Fruit fly (Drosophila melanogaster): Measurements from ENCODE around the gene usp.

usp gene

DNA sequence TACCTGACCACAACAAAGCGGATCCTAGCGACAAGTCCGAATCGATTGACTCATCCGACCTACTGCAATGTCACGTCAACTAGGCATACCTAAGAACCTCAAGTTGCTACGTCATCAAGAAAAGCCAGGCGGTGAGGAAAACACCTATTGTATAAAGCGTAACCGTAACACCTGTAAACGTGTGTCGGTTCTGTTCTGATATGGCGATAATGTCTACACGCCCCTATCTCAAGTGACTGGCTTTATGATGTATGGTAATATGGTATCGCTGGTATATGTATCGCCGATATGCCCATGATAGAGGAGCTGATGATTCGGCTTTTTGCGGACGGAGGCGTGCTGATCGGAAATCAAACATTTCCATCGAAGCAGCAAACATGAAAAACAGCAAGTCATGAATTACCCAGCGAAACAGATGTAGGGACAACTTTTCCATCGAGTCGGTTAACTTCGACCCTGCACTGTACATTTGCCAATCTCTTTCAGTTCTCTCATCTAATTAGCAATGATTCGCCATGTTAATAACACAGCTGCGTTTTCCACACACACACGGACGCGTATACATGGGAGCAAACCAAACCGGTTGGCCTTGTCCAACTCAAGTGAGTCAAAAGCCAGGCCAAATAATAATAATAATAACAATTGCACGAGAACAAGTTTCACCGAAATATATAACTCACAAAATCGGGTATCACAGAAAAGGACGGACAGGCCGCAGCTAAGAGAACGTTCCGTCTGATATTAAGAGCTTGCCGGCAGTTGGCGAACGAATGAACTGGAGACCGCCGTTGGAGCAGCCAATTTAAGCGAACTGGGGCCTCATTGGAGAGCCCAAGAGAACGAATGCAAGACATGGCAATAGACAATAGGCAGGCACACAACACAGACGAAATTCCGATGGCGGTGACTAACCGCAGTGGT is 27.9 kb upstream of the usp start:
- peak; percentile 6 for TF ChIP-seq noc (tag; optimal IDR thresholded peaks at IDR 0.05)

- TF ChIP-seq noc (tag; optimal IDR thresholded peaks at IDR 0.05) = no peak
Observed at dm6 chrX:2068292-2068691, 26.2 kb upstream of the usp start, which contains the start of gene CG4194. Gene CG4194 (plus strand): TSS chrX:2068592.

- no peak for TF ChIP-seq noc (tag; optimal IDR thresholded peaks at IDR 0.05)
Observed at dm6 chrX:2066259-2066658, 24.1 kb upstream of the usp start, which contains the start of gene CG14054. Gene CG14054 (minus strand): TSS chrX:2066359.

DNA sequence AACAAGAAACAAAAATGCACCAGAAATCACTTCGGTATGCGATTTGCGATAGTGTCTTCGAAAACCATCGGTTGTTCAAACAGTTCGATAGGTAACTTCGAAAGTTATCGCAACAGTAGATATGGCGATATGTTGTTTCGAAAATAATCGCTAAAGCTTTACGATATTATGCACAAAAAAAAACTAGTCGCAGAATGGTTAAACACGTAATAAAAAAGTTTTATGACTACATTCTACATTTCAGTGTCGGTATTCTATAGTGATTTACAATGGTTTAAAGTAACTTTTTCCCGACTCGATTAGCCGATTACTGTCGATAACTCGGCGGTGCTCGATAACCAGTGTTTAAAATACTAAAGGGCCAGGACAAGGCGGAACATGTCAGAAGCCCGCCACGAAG is 23.0 kb upstream of the usp start, which contains the start of gene CG4281:
Gene CG4281, minus strand, starts transcription at position 70 of the 400 bp plus-strand sequence.
- no peak for TF ChIP-seq noc (tag; optimal IDR thresholded peaks at IDR 0.05)

- no peak for TF ChIP-seq noc (tag; optimal IDR thresholded peaks at IDR 0.05)
Observed at dm6 chrX:2061849-2062248, 19.7 kb upstream of the usp start, which contains the start of gene Sik2. Gene Sik2 (minus strand): TSS chrX:2061915.

dm6 chrX:2061119-2061518 is 19.0 kb upstream of the usp start:
- TF ChIP-seq noc (tag; optimal IDR thresholded peaks at IDR 0.05) = no peak

- peak; percentile 96 for TF ChIP-seq noc (tag; optimal IDR thresholded peaks at IDR 0.05)
Observed at dm6 chrX:2050070-2050899, 8.2 kb upstream of the usp start, which contains the start of gene moody. Gene moody (minus strand): TSS chrX:2050120.

dm6 chrX:2048778-2049686 is 6.9 kb upstream of the usp start:
- peak; percentile 30 for TF ChIP-seq noc (tag; optimal IDR thresholded peaks at IDR 0.05)

dm6 chrX:2043660-2044397 is 1.7 kb upstream of the usp start, which contains the start of gene CG4325:
Gene CG4325 (minus strand): TSS chrX:2043818.
- TF ChIP-seq noc (tag; optimal IDR thresholded peaks at IDR 0.05) = no peak

DNA sequence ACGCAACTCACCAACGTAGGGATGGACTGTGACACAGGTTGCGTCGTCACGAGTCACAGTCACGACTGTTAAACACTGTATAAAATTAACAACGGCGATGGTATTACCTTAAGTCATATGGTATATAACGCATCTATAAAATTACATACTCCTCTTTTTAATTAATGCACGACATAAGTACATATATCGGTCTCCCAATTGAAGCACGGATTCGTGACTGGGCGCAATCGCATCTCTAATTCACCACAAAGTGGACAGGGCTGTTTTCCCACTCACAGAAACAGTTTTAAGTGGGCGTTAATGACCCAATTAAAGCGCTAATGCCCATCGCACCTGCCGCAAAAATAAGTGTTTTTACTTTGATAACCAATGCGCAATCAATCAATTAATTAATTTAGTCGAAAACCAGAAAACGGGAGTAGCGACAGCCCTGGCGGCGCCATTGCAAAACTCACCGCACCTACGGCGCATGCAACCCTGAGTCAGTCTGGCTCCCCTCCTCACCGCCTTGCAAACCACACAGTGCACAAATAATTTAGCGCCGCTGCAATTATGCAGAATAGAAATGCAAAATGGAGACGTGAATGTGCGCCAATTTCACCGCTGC is 696 bp downstream of the usp start, which contains the start of gene CG4313:
Gene CG4313, plus strand, starts transcription at position 557 of the 607 bp plus-strand sequence.
- peak; percentile 65 for TF ChIP-seq noc (tag; optimal IDR thresholded peaks at IDR 0.05)

dm6 chrX:2037605-2038004 is 4.5 kb downstream of the usp start:
- no peak for TF ChIP-seq noc (tag; optimal IDR thresholded peaks at IDR 0.05)

- TF ChIP-seq noc (tag; optimal IDR thresholded peaks at IDR 0.05) = peak; percentile 8
Observed at dm6 chrX:2036800-2037488, 5.2 kb downstream of the usp start.

DNA sequence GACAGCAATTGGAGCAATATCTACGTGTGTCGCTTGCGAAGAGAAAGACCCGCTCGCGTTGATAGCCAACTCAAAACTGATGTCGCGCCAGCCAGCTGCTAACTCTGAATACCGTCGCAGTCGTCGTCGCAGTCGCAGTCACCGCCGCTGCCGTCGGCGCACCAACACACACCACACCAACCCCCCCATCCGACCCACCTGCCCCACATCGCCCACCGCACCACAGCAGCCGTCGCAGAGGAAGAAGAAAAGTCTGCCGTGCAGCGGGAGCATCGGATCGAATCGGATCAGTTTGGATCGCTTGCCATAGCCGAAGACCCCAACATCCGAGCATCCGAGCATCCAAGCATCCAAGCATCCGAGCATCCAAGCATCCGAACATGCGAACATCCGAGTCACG is 5.7 kb downstream of the usp start:
- TF ChIP-seq noc (tag; optimal IDR thresholded peaks at IDR 0.05) = no peak
